Fruit fly (Drosophila melanogaster) S2 (cell line): ENCODE data around the gene CG10011.

ENCODE experiments used
- CG8478 ChIP-seq: fragments of >200 bp; optimal IDR thresholded peaks from 2 replicates; lab custom pipeline; 2018
- CTCF ChIP-seq, 2 experiments: fragments of >200 bp; optimal IDR thresholded peaks; 2 replicates each; lab custom pipeline; 2018

DNA sequence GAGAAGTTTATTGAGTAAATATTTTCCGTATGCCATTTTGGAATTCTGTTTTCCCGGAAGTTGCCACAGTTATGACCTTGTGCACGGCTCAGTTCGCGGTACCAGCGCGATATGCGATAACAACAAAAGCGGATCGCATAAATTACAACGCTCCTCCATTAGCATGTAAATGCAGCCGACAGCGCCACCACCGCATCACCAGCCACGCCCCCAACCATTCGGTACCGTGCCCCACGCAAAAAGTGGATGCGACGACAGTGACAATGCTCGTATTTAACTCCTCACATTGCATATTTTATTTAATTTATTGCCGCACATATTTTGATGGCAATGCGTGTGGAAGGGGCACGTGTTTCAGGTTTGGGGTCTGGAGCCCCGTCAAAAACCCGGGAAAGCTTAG lies 11.8 kb downstream of the CG10011 start:
- TF ChIP-seq CG8478 = no peak
- no peak for TF ChIP-seq CTCF (optimal IDR thresholded peaks at IDR 0.05; lab: Kevin White, UChicago)
